Fruit fly (Drosophila melanogaster) whole organism, adult: ENCODE results near the gene CG5614.

Source experiments
- CG11617 ChIP-seq: fragments of 200-800 bp; sonication (Bioruptor generic); optimal IDR thresholded peaks from 2 replicates; lab custom pipeline; 2017; ENCODE audit warnings: mild to moderate bottlenecking, missing biosample characterization, missing genetic modification reagents, missing genetic modification characterization
- CG12768 ChIP-seq: fragments of 200-800 bp; sonication (Bioruptor generic); optimal IDR thresholded peaks from 2 replicates; lab custom pipeline; 2017; ENCODE audit warnings: missing biosample characterization, missing genetic modification characterization, mild to moderate bottlenecking, moderate library complexity, missing genetic modification reagents
- Clk ChIP-seq: fragments of 200-800 bp; sonication (Bioruptor generic); optimal IDR thresholded peaks from 2 replicates; lab custom pipeline; 2017; ENCODE audit warnings: missing biosample characterization, missing genetic modification characterization
- Hr96 ChIP-seq: fragments of 200-800 bp; sonication (Bioruptor generic); optimal IDR thresholded peaks from 2 replicates; lab custom pipeline; 2016; ENCODE audit warnings: missing biosample characterization, missing genetic modification characterization
- bab1 ChIP-seq: fragments of 200-800 bp; sonication (Bioruptor generic); optimal IDR thresholded peaks from 3 replicates; lab custom pipeline; 2019; ENCODE audit warnings: missing biosample characterization, mild to moderate bottlenecking, missing genetic modification characterization, moderate library complexity
- cic ChIP-seq: fragments of 200-800 bp; sonication (Bioruptor generic); optimal IDR thresholded peaks from 2 replicates; lab custom pipeline; 2017; ENCODE audit warnings: missing biosample characterization, mild to moderate bottlenecking, missing genetic modification characterization, moderate library complexity
- ovo ChIP-seq: fragments of 200-800 bp; sonication (Bioruptor generic); optimal IDR thresholded peaks from 2 replicates; lab custom pipeline; 2016; ENCODE audit warnings: missing biosample characterization, missing genetic modification characterization
- toe ChIP-seq: fragments of 200-800 bp; sonication (Bioruptor generic); optimal IDR thresholded peaks from 2 replicates; lab custom pipeline; 2016; ENCODE audit warnings: missing biosample characterization, missing genetic modification characterization

- TF ChIP-seq cic (GFP tag; lab: Kevin White, UChicago) (no peak), Hr96 (GFP tag; lab: Kevin White, UChicago) (no peak), bab1 (GFP tag; lab: Kevin White, UChicago) (no peak), toe (GFP tag; lab: Kevin White, UChicago) (no peak), ovo (GFP tag; lab: Kevin White, UChicago) (no peak), Clk (GFP tag; lab: Kevin White, UChicago) (no peak), CG11617 (no peak), CG12768 (no peak)
These were observed 30.8 kb downstream of the CG5614 start for dm6 chr3R:15810369-15810768.
